Fruit fly (Drosophila melanogaster) whole organism, embryonic: ENCODE measurements around the gene CG18213.

Experiments used
- Bteb2 ChIP-seq: fragments of 200-800 bp; sonication (Bioruptor generic); optimal IDR thresholded peaks from 2 replicates; lab custom pipeline; 2016; ENCODE audit warnings: missing biosample characterization, missing genetic modification characterization
- CG10209 ChIP-seq: fragments of 200-800 bp; sonication (Bioruptor generic); optimal IDR thresholded peaks from 3 replicates; lab custom pipeline; 2017; ENCODE audit warnings: missing biosample characterization, mild to moderate bottlenecking, missing genetic modification characterization, missing genetic modification reagents
- CG14014 ChIP-seq: fragments of 200-800 bp; sonication (Bioruptor generic); IDR thresholded peaks from 2 replicates; pipeline ENCODE4 v1.3.6; 2022; ENCODE audit warnings: missing biosample characterization, missing genetic modification characterization
- CG15269 ChIP-seq: fragments of 200-800 bp; sonication (Bioruptor generic); optimal IDR thresholded peaks from 2 replicates; lab custom pipeline; 2018; ENCODE audit warnings: missing biosample characterization, mild to moderate bottlenecking, missing genetic modification characterization, moderate library complexity
- CG17186 ChIP-seq: fragments of 200-800 bp; sonication (Bioruptor generic); optimal IDR thresholded peaks from 3 replicates; lab custom pipeline; 2017; ENCODE audit warnings: missing biosample characterization, missing genetic modification reagents, missing genetic modification characterization
- CG17361 ChIP-seq: fragments of 200-800 bp; sonication (Bioruptor generic); IDR thresholded peaks from 3 replicates; pipeline ENCODE4 v1.3.6; 2022; ENCODE audit warnings: missing biosample characterization, missing genetic modification characterization
- CG1832 ChIP-seq: fragments of 200-800 bp; sonication (Bioruptor generic); optimal IDR thresholded peaks from 2 replicates; lab custom pipeline; 2017; ENCODE audit warnings: missing biosample characterization, mild to moderate bottlenecking, missing genetic modification characterization, inconsistent platforms
- CG18599 ChIP-seq: fragments of 200-800 bp; sonication (Bioruptor generic); optimal IDR thresholded peaks from 3 replicates; lab custom pipeline; 2017; ENCODE audit warnings: missing biosample characterization, missing genetic modification characterization, mild to moderate bottlenecking, moderate library complexity, missing genetic modification reagents
- CG30403 ChIP-seq: fragments of 200-800 bp; sonication (Bioruptor generic); optimal IDR thresholded peaks from 3 replicates; lab custom pipeline; 2016; ENCODE audit warnings: missing biosample characterization, missing genetic modification characterization
- CG3163 ChIP-seq: fragments of 200-800 bp; sonication (Bioruptor generic); optimal IDR thresholded peaks from 3 replicates; lab custom pipeline; 2016; ENCODE audit warnings: missing biosample characterization, missing genetic modification characterization
- CG3281 ChIP-seq: fragments of 200-800 bp; sonication (Bioruptor generic); optimal IDR thresholded peaks from 3 replicates; lab custom pipeline; 2017; ENCODE audit warnings: missing biosample characterization, mild to moderate bottlenecking, missing genetic modification characterization
- CG3407 ChIP-seq: fragments of 200-800 bp; sonication (Bioruptor generic); optimal IDR thresholded peaks from 2 replicates; lab custom pipeline; 2018; ENCODE audit warnings: missing biosample characterization, mild to moderate bottlenecking, missing genetic modification characterization
- CG34422 ChIP-seq: fragments of 200-800 bp; sonication (Bioruptor generic); IDR thresholded peaks from 3 replicates; pipeline ENCODE4 v1.3.6; 2022; ENCODE audit warnings: missing biosample characterization, missing genetic modification characterization
- CG4730 ChIP-seq: fragments of 200-800 bp; sonication (Bioruptor generic); IDR thresholded peaks from 2 replicates; pipeline ENCODE4 v1.3.6; 2022; ENCODE audit warnings: missing biosample characterization, missing genetic modification characterization
- CG5180 ChIP-seq: fragments of 200-800 bp; sonication (Bioruptor generic); optimal IDR thresholded peaks from 3 replicates; lab custom pipeline; 2017; ENCODE audit warnings: missing biosample characterization, missing genetic modification characterization, mild to moderate bottlenecking, moderate library complexity, missing genetic modification reagents
- CG7372 ChIP-seq: fragments of 200-800 bp; sonication (Bioruptor generic); IDR thresholded peaks from 2 replicates; pipeline ENCODE4 v1.3.6; 2022; ENCODE audit warnings: missing biosample characterization, missing genetic modification characterization
- CG8924 ChIP-seq: fragments of 200-800 bp; optimal IDR thresholded peaks from 3 replicates; lab custom pipeline; 2019; ENCODE audit warnings: missing biosample characterization, mild to moderate bottlenecking, missing genetic modification characterization, moderate library complexity
- CG9817 ChIP-seq: fragments of 200-800 bp; sonication (Bioruptor generic); optimal IDR thresholded peaks from 2 replicates; lab custom pipeline; 2018; ENCODE audit warnings: missing biosample characterization, mild to moderate bottlenecking, missing genetic modification characterization, moderate library complexity
- Dfd ChIP-seq, 2 experiments: fragments of >200 bp; optimal IDR thresholded peaks; 2 replicates each; lab custom pipeline; 2017; ENCODE audit warnings: missing biosample characterization in 2 of 2, missing genetic modification characterization in 2 of 2
- Dll ChIP-seq: fragments of 200-800 bp; sonication (Bioruptor generic); IDR thresholded peaks from 4 replicates; pipeline ENCODE4 v1.3.6; 2022; ENCODE audit warnings: missing biosample characterization, missing genetic modification characterization; ENCODE audit not compliant: partially characterized antibody
- Doc3 ChIP-seq: fragments of 200-800 bp; sonication (Bioruptor generic); IDR thresholded peaks from 3 replicates; pipeline ENCODE4 v1.3.6; 2022; ENCODE audit warnings: missing biosample characterization, missing genetic modification characterization; ENCODE audit not compliant: partially characterized antibody
- Fer2 ChIP-seq: fragments of 200-800 bp; sonication (Bioruptor generic); optimal IDR thresholded peaks from 2 replicates; lab custom pipeline; 2018; ENCODE audit warnings: missing biosample characterization, mild to moderate bottlenecking, missing genetic modification characterization, moderate library complexity
- HmgD ChIP-seq: fragments of 200-800 bp; sonication (Bioruptor generic); optimal IDR thresholded peaks from 3 replicates; lab custom pipeline; 2016; ENCODE audit warnings: missing biosample characterization, missing genetic modification characterization
- Hr3 ChIP-seq: fragments of 200-800 bp; sonication (Bioruptor generic); optimal IDR thresholded peaks from 3 replicates; lab custom pipeline; 2016; ENCODE audit warnings: missing biosample characterization, missing genetic modification characterization
- Hr39 ChIP-seq: fragments of >200 bp; optimal IDR thresholded peaks from 2 replicates; lab custom pipeline; 2017
- Mes4 ChIP-seq: fragments of 200-800 bp; sonication (Bioruptor generic); optimal IDR thresholded peaks from 2 replicates; lab custom pipeline; 2016; ENCODE audit warnings: missing biosample characterization, missing genetic modification characterization
- Nf-YB ChIP-seq: fragments of 200-800 bp; sonication (Bioruptor generic); optimal IDR thresholded peaks from 3 replicates; lab custom pipeline; 2019; ENCODE audit warnings: missing biosample characterization, mild to moderate bottlenecking, missing genetic modification characterization, moderate library complexity
- Ravus ChIP-seq: fragments of 200-800 bp; sonication (Bioruptor generic); IDR thresholded peaks from 2 replicates; pipeline ENCODE4 v1.3.6; 2022; ENCODE audit warnings: missing biosample characterization, missing genetic modification characterization
- bcd ChIP-seq: fragments of 200-800 bp; sonication (Bioruptor generic); optimal IDR thresholded peaks from 2 replicates; lab custom pipeline; 2017; ENCODE audit warnings: missing biosample characterization, mild to moderate bottlenecking, missing genetic modification characterization
- chinmo ChIP-seq: fragments of 200-800 bp; sonication (Bioruptor generic); IDR thresholded peaks from 4 replicates; pipeline ENCODE4 v1.3.6; 2022; ENCODE audit warnings: missing biosample characterization, missing genetic modification characterization; ENCODE audit not compliant: partially characterized antibody
- croc ChIP-seq: fragments of 200-800 bp; sonication (Bioruptor generic); conservative IDR thresholded peaks from 3 replicates; pipeline ENCODE4 v1.3.6; 2022; ENCODE audit warnings: missing biosample characterization, missing genetic modification characterization
- danr ChIP-seq: fragments of 200-800 bp; sonication (Bioruptor generic); IDR thresholded peaks from 2 replicates; pipeline ENCODE4 v1.3.6; 2022; ENCODE audit warnings: missing biosample characterization, missing genetic modification characterization
- dm ChIP-seq: fragments of 200-800 bp; sonication (Bioruptor generic); optimal IDR thresholded peaks from 3 replicates; lab custom pipeline; 2016; ENCODE audit warnings: missing biosample characterization, missing genetic modification characterization
- dpn ChIP-seq, 2 experiments: fragments of 200-800 bp; sonication (Bioruptor generic); optimal IDR thresholded peaks; 3 replicates each; lab custom pipeline; 2016; ENCODE audit warnings: missing biosample characterization in 2 of 2, missing genetic modification characterization in 2 of 2
- en ChIP-seq: fragments of 200-800 bp; sonication (Bioruptor generic); optimal IDR thresholded peaks from 2 replicates; lab custom pipeline; 2016; ENCODE audit warnings: missing biosample characterization, missing genetic modification characterization
- fd96Cb ChIP-seq: fragments of 200-800 bp; sonication (Bioruptor generic); optimal IDR thresholded peaks from 2 replicates; lab custom pipeline; 2018; ENCODE audit warnings: missing biosample characterization, mild to moderate bottlenecking, missing genetic modification characterization, moderate library complexity
- gcm ChIP-seq: fragments of 200-800 bp; sonication (Bioruptor generic); optimal IDR thresholded peaks from 2 replicates; lab custom pipeline; 2019; ENCODE audit warnings: missing biosample characterization, mild to moderate bottlenecking, missing genetic modification characterization, moderate library complexity
- hkb ChIP-seq, 2 experiments: fragments of 200-800 bp in 1 of 2; fragments of >200 bp in 1 of 2; sonication (Bioruptor generic) in 1 of 2; IDR thresholded peaks in 1 of 2; optimal IDR thresholded peaks in 1 of 2; 2 replicates each; pipeline versions ENCODE4 v1.3.6 to Lab custom; 2017 to 2022; ENCODE audit warnings: missing biosample characterization in 1 of 2, missing genetic modification characterization in 1 of 2
- jigr1 ChIP-seq: fragments of 200-800 bp; sonication (Bioruptor generic); IDR thresholded peaks from 3 replicates; pipeline ENCODE4 v1.3.6; 2022; ENCODE audit warnings: missing biosample characterization, missing genetic modification characterization
- kni ChIP-seq: fragments of 200-800 bp; sonication (Bioruptor generic); optimal IDR thresholded peaks from 3 replicates; lab custom pipeline; 2017; ENCODE audit warnings: mild to moderate bottlenecking, missing biosample characterization, missing genetic modification reagents, missing genetic modification characterization
- org-1 ChIP-seq: fragments of 200-800 bp; sonication (Bioruptor generic); optimal IDR thresholded peaks from 2 replicates; lab custom pipeline; 2017; ENCODE audit warnings: missing biosample characterization, missing genetic modification characterization
- phol ChIP-seq: fragments of 200-800 bp; sonication (Bioruptor generic); optimal IDR thresholded peaks from 3 replicates; lab custom pipeline; 2018; ENCODE audit warnings: missing biosample characterization, mild to moderate bottlenecking, missing genetic modification characterization, moderate library complexity
- pnt ChIP-seq: fragments of 200-800 bp; sonication (Bioruptor generic); optimal IDR thresholded peaks from 3 replicates; lab custom pipeline; 2016; ENCODE audit warnings: missing biosample characterization, missing genetic modification characterization
- pros ChIP-seq: fragments of 200-800 bp; sonication (Bioruptor generic); optimal IDR thresholded peaks from 3 replicates; lab custom pipeline; 2019; ENCODE audit warnings: missing biosample characterization, mild to moderate bottlenecking, missing genetic modification characterization, moderate library complexity
- row ChIP-seq: fragments of 200-800 bp; sonication (Bioruptor generic); IDR thresholded peaks from 3 replicates; pipeline ENCODE4 v1.3.6; 2022; ENCODE audit warnings: missing biosample characterization, missing genetic modification characterization
- salm ChIP-seq: fragments of 200-800 bp; sonication (Bioruptor generic); optimal IDR thresholded peaks from 2 replicates; lab custom pipeline; 2018; ENCODE audit warnings: missing biosample characterization, mild to moderate bottlenecking, missing genetic modification characterization
- schlank ChIP-seq: fragments of 200-800 bp; sonication (Bioruptor generic); optimal IDR thresholded peaks from 2 replicates; lab custom pipeline; 2018; ENCODE audit warnings: missing biosample characterization, mild to moderate bottlenecking, missing genetic modification characterization
- sens-2 ChIP-seq: fragments of 200-800 bp; sonication (Bioruptor generic); IDR thresholded peaks from 2 replicates; pipeline ENCODE4 v1.3.6; 2022; ENCODE audit warnings: missing biosample characterization, missing genetic modification characterization
- zfh2 ChIP-seq: fragments of 200-800 bp; sonication (Bioruptor generic); optimal IDR thresholded peaks from 2 replicates; lab custom pipeline; 2016; ENCODE audit warnings: missing biosample characterization, missing genetic modification characterization

The CG18213 gene

dm6 chr3R:17077968-17078417 is 38.0 kb upstream of the CG18213 start (continued):
- TF ChIP-seq CG3163 (GFP tag; lab: Kevin White, UChicago): peak; percentile 17
- TF ChIP-seq Hr39 (lab: Kevin White, UChicago): no peak
- no peak for TF ChIP-seq schlank (tag; lab: Kevin White, UChicago)
- TF ChIP-seq bcd (GFP tag; lab: Kevin White, UChicago): no peak
- TF ChIP-seq CG17361 (GFP tag; lab: Robert Waterston, UW): no peak
- no peak for TF ChIP-seq Fer2 (tag; lab: Kevin White, UChicago)
- TF ChIP-seq CG15269 (tag; lab: Kevin White, UChicago): no peak
- no peak for TF ChIP-seq CG30403 (GFP tag; lab: Kevin White, UChicago)
- no peak for TF ChIP-seq CG8924 (tag; lab: Kevin White, UChicago)
- no peak for TF ChIP-seq Nf-YB (GFP tag; lab: Kevin White, UChicago)
- no peak for TF ChIP-seq HmgD (GFP tag; lab: Kevin White, UChicago)
- TF ChIP-seq CG1832: no peak
- peak; percentile 39 for TF ChIP-seq kni (GFP tag; lab: Kevin White, UChicago)
- no peak for TF ChIP-seq org-1 (GFP tag; lab: Kevin White, UChicago)
- TF ChIP-seq CG14014 (GFP tag; lab: Robert Waterston, UW): no peak; the same call in 1 of the 2 replicates
- no peak for TF ChIP-seq fd96Cb (tag; lab: Kevin White, UChicago)

DNA sequence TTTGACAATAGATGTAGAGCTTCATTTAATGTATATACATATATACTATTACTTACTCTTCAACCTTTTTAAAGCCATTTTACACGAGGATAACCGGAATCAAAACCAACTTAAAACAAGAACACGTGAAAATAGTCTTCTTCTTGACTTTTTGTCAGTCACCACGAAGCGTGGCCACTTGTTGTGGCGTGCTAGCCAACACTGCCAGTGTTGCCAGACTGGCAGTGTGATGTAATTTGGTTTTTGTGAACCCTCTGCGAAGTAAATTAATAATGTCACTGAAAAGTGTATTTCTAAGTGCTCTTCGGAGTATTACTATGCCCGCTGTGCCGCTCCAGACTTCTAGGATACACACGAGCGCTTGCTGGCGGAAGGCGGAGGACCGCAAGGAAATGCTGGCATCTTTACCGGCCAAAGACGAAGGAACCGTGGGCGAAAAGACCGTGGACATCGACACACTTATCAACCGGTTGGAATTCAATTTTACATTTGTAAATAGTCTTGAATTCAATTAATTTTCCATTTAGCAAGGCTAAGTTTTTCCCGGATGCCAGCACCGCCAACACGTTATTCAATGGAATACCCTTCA is 32.6 kb upstream of the CG18213 start, which contains the start of the genes Ns1 and mRpS11:
Ns1 (minus strand) TSS at position 150 of the 589 bp plus-strand sequence.
mRpS11 (plus strand) TSS at position 207 of the 589 bp plus-strand sequence.
- TF ChIP-seq chinmo (GFP tag; lab: Robert Waterston, UW) (no peak), salm (tag; lab: Kevin White, UChicago) (no peak), en (GFP tag; lab: Kevin White, UChicago) (no peak), dm (GFP tag; lab: Kevin White, UChicago) (peak; percentile 99), gcm (no peak), CG34422 (GFP tag; lab: Robert Waterston, UW) (peak; percentile 87; the same call in 2 of the 3 replicates), dpn (GFP tag; optimal IDR thresholded peaks at IDR 0.05; lab: Kevin White, UChicago) (peak; percentile 29 to 52), CG3407 (GFP tag; lab: Kevin White, UChicago) (no peak), pnt (GFP tag; lab: Kevin White, UChicago) (no peak), row (GFP tag; lab: Robert Waterston, UW) (peak; percentile 36; the same call in 2 of the 3 replicates), CG7372 (GFP tag; lab: Robert Waterston, UW) (no peak), CG5180 (GFP tag; lab: Kevin White, UChicago) (no peak), CG9817 (tag; lab: Kevin White, UChicago) (no peak), danr (GFP tag; lab: Robert Waterston, UW) (no peak), CG4730 (GFP tag; lab: Robert Waterston, UW) (no peak), jigr1 (GFP tag; lab: Robert Waterston, UW) (no peak), hkb (optimal IDR thresholded peaks at IDR 0.05; lab: Kevin White, UChicago) (no peak), hkb (GFP tag; IDR thresholded peaks at IDR 0.05; lab: Robert Waterston, UW) (peak; percentile 52; the same call in 1 of the 2 replicates), Bteb2 (GFP tag; lab: Kevin White, UChicago) (no peak), pros (GFP tag; lab: Kevin White, UChicago) (no peak), Ravus (GFP tag; lab: Robert Waterston, UW) (no peak), sens-2 (GFP tag; lab: Robert Waterston, UW) (no peak), CG3281 (peak; percentile 34), CG10209 (GFP tag; lab: Kevin White, UChicago) (no peak), Dfd (GFP tag; optimal IDR thresholded peaks at IDR 0.05; lab: Kevin White, UChicago) (no peak), zfh2 (peak; percentile 52), CG18599 (GFP tag; lab: Kevin White, UChicago) (no peak), Dll (GFP tag; lab: Robert Waterston, UW) (no peak), croc (GFP tag; lab: Robert Waterston, UW) (no peak), CG17186 (GFP tag; lab: Kevin White, UChicago) (peak; percentile 31), Hr3 (GFP tag; lab: Kevin White, UChicago) (peak; percentile 19), Mes4 (peak; percentile 21), Doc3 (GFP tag; lab: Robert Waterston, UW) (no peak), phol (tag; lab: Kevin White, UChicago) (peak; percentile 51)
